Comparison of ENCODE assay signal across 1 fruit fly cellular context in the genomic region with DNA sequence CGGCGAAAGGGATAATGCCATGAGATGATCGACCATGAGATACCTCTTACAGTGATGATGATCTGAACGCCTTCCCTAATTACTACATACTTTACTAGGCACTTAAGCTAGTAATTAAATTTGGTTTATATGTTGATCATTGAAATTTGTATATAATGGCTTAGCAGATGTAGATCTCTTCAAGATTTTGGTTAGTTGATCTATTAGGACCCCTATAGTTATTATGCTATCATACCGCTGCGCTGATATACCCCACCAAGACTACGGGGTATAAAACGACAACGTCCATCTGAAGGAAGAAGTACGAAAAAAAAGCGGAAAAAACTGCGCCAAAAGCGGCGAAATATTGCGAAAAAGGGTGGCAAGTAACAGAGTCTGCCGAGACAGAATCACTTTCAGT.
TF ChIP-seq lines count a peak whose summit lies in the region.

No protein-coding gene starts in this region.

TF ChIP-seq in whole organism, embryonic, 481 proteins besides CTCF, POLR2A, EP300 and RAD21 (continued from another document and continues in another):
- TF ChIP-seq CG1603 (tag; optimal IDR thresholded peaks at IDR 0.05; lab: Kevin White, UChicago) (peak; percentile 58), CG6791 (GFP tag; IDR thresholded peaks at IDR 0.05; lab: Robert Waterston, UW; ENCODE audit: partially characterized antibody) (no peak), CG7357 (GFP tag; IDR thresholded peaks at IDR 0.05; lab: Robert Waterston, UW) (no peak), CG9797 (GFP tag; optimal IDR thresholded peaks at IDR 0.05; lab: Kevin White, UChicago) (no peak), unpg (GFP tag; optimal IDR thresholded peaks at IDR 0.05; lab: Kevin White, UChicago) (peak; percentile 5), CG8765 (GFP tag; IDR thresholded peaks at IDR 0.05; lab: Robert Waterston, UW) (no peak), bigmax (GFP tag; optimal IDR thresholded peaks at IDR 0.05; lab: Kevin White, UChicago) (no peak), crc (GFP tag; optimal IDR thresholded peaks at IDR 0.05; lab: Kevin White, UChicago) (no peak), Oli (tag; optimal IDR thresholded peaks at IDR 0.05; lab: Kevin White, UChicago) (no peak), CG14667 (GFP tag; IDR thresholded peaks at IDR 0.05; lab: Robert Waterston, UW) (no peak), fd3F (GFP tag; optimal IDR thresholded peaks at IDR 0.05; lab: Kevin White, UChicago) (no peak), Stat92E (GFP tag; optimal IDR thresholded peaks at IDR 0.05; lab: Kevin White, UChicago) (no peak), CG2202 (tag; optimal IDR thresholded peaks at IDR 0.05; lab: Kevin White, UChicago) (no peak), CG12071 (GFP tag; optimal IDR thresholded peaks at IDR 0.05; lab: Kevin White, UChicago) (no peak), B-H2 (GFP tag; optimal IDR thresholded peaks at IDR 0.05; lab: Kevin White, UChicago) (no peak), CG9437 (GFP tag; optimal IDR thresholded peaks at IDR 0.05; lab: Kevin White, UChicago) (no peak), CG13424 (tag; optimal IDR thresholded peaks at IDR 0.05; lab: Kevin White, UChicago) (no peak), Asciz (GFP tag; optimal IDR thresholded peaks at IDR 0.05; lab: Kevin White, UChicago) (no peak), Sin3A (optimal IDR thresholded peaks at IDR 0.05; lab: Kevin White, UChicago) (no peak), bbx (GFP tag; IDR thresholded peaks at IDR 0.05; lab: Robert Waterston, UW; ENCODE audit: partially characterized antibody) (no peak), Mrtf (GFP tag; IDR thresholded peaks at IDR 0.05; lab: Robert Waterston, UW) (no peak), Neu2 (GFP tag; optimal IDR thresholded peaks at IDR 0.05; lab: Kevin White, UChicago; ENCODE audit: borderline replicate concordance) (no peak), ab (GFP tag; optimal IDR thresholded peaks at IDR 0.05; lab: Kevin White, UChicago) (no peak), ERR (GFP tag; optimal IDR thresholded peaks at IDR 0.05; lab: Kevin White, UChicago) (no peak), CG9727 (GFP tag; optimal IDR thresholded peaks at IDR 0.05; lab: Kevin White, UChicago) (peak; percentile 67), BtbVII (GFP tag; optimal IDR thresholded peaks at IDR 0.05; lab: Kevin White, UChicago) (no peak), zf30C (GFP tag; optimal IDR thresholded peaks at IDR 0.05; lab: Kevin White, UChicago) (no peak), Sox102F (GFP tag; optimal IDR thresholded peaks at IDR 0.05; lab: Kevin White, UChicago) (no peak), CG33213 (GFP tag; optimal IDR thresholded peaks at IDR 0.05; lab: Kevin White, UChicago) (no peak), gem (tag; optimal IDR thresholded peaks at IDR 0.05; lab: Kevin White, UChicago) (peak; percentile 57), hth (optimal IDR thresholded peaks at IDR 0.05; lab: Kevin White, UChicago) (no peak), MESR4 (GFP tag; optimal IDR thresholded peaks at IDR 0.05; lab: Kevin White, UChicago) (no peak), amos (GFP tag; IDR thresholded peaks at IDR 0.05; lab: Robert Waterston, UW; ENCODE audit: partially characterized antibody) (no peak), CG12236 (GFP tag; optimal IDR thresholded peaks at IDR 0.05; lab: Kevin White, UChicago) (no peak), CG14710 (tag; optimal IDR thresholded peaks at IDR 0.05; lab: Kevin White, UChicago) (peak; percentile 55), CG8290 (GFP tag; optimal IDR thresholded peaks at IDR 0.05; lab: Kevin White, UChicago) (no peak), CG8290 (tag; optimal IDR thresholded peaks at IDR 0.05; lab: Kevin White, UChicago) (no peak), exex (tag; optimal IDR thresholded peaks at IDR 0.05; lab: Kevin White, UChicago) (no peak), sens-2 (GFP tag; IDR thresholded peaks at IDR 0.05; lab: Robert Waterston, UW) (no peak), CG11456 (GFP tag; IDR thresholded peaks at IDR 0.05; lab: Robert Waterston, UW) (no peak), CG4328 (GFP tag; optimal IDR thresholded peaks at IDR 0.05; lab: Kevin White, UChicago) (no peak), sens (GFP tag; lab: Kevin White, UChicago) (peak; percentile 86), chm (GFP tag; IDR thresholded peaks at IDR 0.05; lab: Robert Waterston, UW) (no peak), CG8089 (GFP tag; optimal IDR thresholded peaks at IDR 0.05; lab: Kevin White, UChicago) (no peak), trh (GFP tag; optimal IDR thresholded peaks at IDR 0.05; lab: Kevin White, UChicago) (no peak), Dbx (GFP tag; IDR thresholded peaks at IDR 0.05; lab: Robert Waterston, UW) (no peak), Scr (GFP tag; IDR thresholded peaks at IDR 0.05; lab: Robert Waterston, UW; ENCODE audit: partially characterized antibody) (no peak), Doc2 (GFP tag; IDR thresholded peaks at IDR 0.05; lab: Robert Waterston, UW) (no peak), dm (GFP tag; optimal IDR thresholded peaks at IDR 0.05; lab: Kevin White, UChicago) (no peak), maf-S (GFP tag; optimal IDR thresholded peaks at IDR 0.05; lab: Kevin White, UChicago) (no peak), sna (GFP tag; IDR thresholded peaks at IDR 0.05; lab: Robert Waterston, UW; ENCODE audit: partially characterized antibody) (no peak), grn (GFP tag; optimal IDR thresholded peaks at IDR 0.05; lab: Kevin White, UChicago) (no peak), hkb (optimal IDR thresholded peaks at IDR 0.05; lab: Kevin White, UChicago) (no peak), hkb (GFP tag; IDR thresholded peaks at IDR 0.05; lab: Robert Waterston, UW) (no peak), HLHmδ (GFP tag; optimal IDR thresholded peaks at IDR 0.05; lab: Kevin White, UChicago) (no peak), CG15514 (GFP tag; optimal IDR thresholded peaks at IDR 0.05; lab: Kevin White, UChicago) (no peak), CG30020 (tag; optimal IDR thresholded peaks at IDR 0.05; lab: Kevin White, UChicago) (no peak), CG18011 (GFP tag; optimal IDR thresholded peaks at IDR 0.05; lab: Kevin White, UChicago) (no peak), Sry-β (GFP tag; optimal IDR thresholded peaks at IDR 0.05; lab: Kevin White, UChicago) (no peak), gsb (GFP tag; IDR thresholded peaks at IDR 0.05; lab: Robert Waterston, UW) (no peak), Deaf1 (tag; optimal IDR thresholded peaks at IDR 0.05; lab: Kevin White, UChicago) (no peak), Bgb (GFP tag; IDR thresholded peaks at IDR 0.05; lab: Robert Waterston, UW; ENCODE audit: partially characterized antibody) (no peak), HLH54F (GFP tag; optimal IDR thresholded peaks at IDR 0.05; lab: Kevin White, UChicago) (no peak), E2f2 (GFP tag; IDR thresholded peaks at IDR 0.05; lab: Robert Waterston, UW) (no peak), CG3407 (GFP tag; optimal IDR thresholded peaks at IDR 0.05; lab: Kevin White, UChicago) (no peak), ato (GFP tag; IDR thresholded peaks at IDR 0.05; lab: Robert Waterston, UW; ENCODE audit: partially characterized antibody) (no peak), CG6272 (GFP tag; IDR thresholded peaks at IDR 0.05; lab: Robert Waterston, UW) (no peak), insv (GFP tag; optimal IDR thresholded peaks at IDR 0.05; lab: Kevin White, UChicago) (no peak), CG10267 (tag; optimal IDR thresholded peaks at IDR 0.05; lab: Kevin White, UChicago) (peak; percentile 48), CG4282 (GFP tag; optimal IDR thresholded peaks at IDR 0.05; lab: Kevin White, UChicago) (no peak), CG32767 (GFP tag; IDR thresholded peaks at IDR 0.05; lab: Robert Waterston, UW) (no peak), CG12219 (GFP tag; optimal IDR thresholded peaks at IDR 0.05; lab: Kevin White, UChicago) (no peak), Dll (GFP tag; IDR thresholded peaks at IDR 0.05; lab: Robert Waterston, UW; ENCODE audit: partially characterized antibody) (no peak), CG3065 (GFP tag; optimal IDR thresholded peaks at IDR 0.05; lab: Kevin White, UChicago) (no peak), sob (GFP tag; IDR thresholded peaks at IDR 0.05; lab: Robert Waterston, UW) (no peak), bsh (GFP tag; optimal IDR thresholded peaks at IDR 0.05; lab: Kevin White, UChicago) (peak in 1 of 2 experiments; percentile 14), CG7271 (tag; optimal IDR thresholded peaks at IDR 0.05; lab: Kevin White, UChicago) (no peak), CG14014 (GFP tag; IDR thresholded peaks at IDR 0.05; lab: Robert Waterston, UW) (no peak), Eip74EF (GFP tag; optimal IDR thresholded peaks at IDR 0.05; lab: Kevin White, UChicago) (no peak), chn (GFP tag; optimal IDR thresholded peaks at IDR 0.05; lab: Kevin White, UChicago) (no peak), CG10274 (GFP tag; optimal IDR thresholded peaks at IDR 0.05; lab: Kevin White, UChicago) (no peak), Vsx1 (GFP tag; optimal IDR thresholded peaks at IDR 0.05; lab: Kevin White, UChicago) (no peak), Ets97D (GFP tag; optimal IDR thresholded peaks at IDR 0.05; lab: Kevin White, UChicago) (no peak), CG12155 (GFP tag; optimal IDR thresholded peaks at IDR 0.05; lab: Kevin White, UChicago) (no peak), dmrt99B (tag; optimal IDR thresholded peaks at IDR 0.05; lab: Kevin White, UChicago) (peak; percentile 39), sd (tag; optimal IDR thresholded peaks at IDR 0.05; lab: Kevin White, UChicago) (no peak), zfh2 (GFP tag; optimal IDR thresholded peaks at IDR 0.05; lab: Kevin White, UChicago) (no peak), CG15601 (tag; optimal IDR thresholded peaks at IDR 0.05; lab: Kevin White, UChicago) (no peak), CG31224 (GFP tag; IDR thresholded peaks at IDR 0.05; lab: Robert Waterston, UW) (no peak), Camta (GFP tag; optimal IDR thresholded peaks at IDR 0.05; lab: Kevin White, UChicago) (no peak), crp (GFP tag; optimal IDR thresholded peaks at IDR 0.05; lab: Kevin White, UChicago) (no peak), CG15073 (GFP tag; optimal IDR thresholded peaks at IDR 0.05; lab: Kevin White, UChicago) (no peak), CG12659 (GFP tag; optimal IDR thresholded peaks at IDR 0.05; lab: Kevin White, UChicago) (no peak), ro (GFP tag; IDR thresholded peaks at IDR 0.05; lab: Robert Waterston, UW) (no peak), az2 (GFP tag; optimal IDR thresholded peaks at IDR 0.05; lab: Kevin White, UChicago) (no peak), Drgx (GFP tag; IDR thresholded peaks at IDR 0.05; lab: Robert Waterston, UW) (no peak), mirr (GFP tag; optimal IDR thresholded peaks at IDR 0.05; lab: Kevin White, UChicago) (no peak), CG10462 (GFP tag; optimal IDR thresholded peaks at IDR 0.05; lab: Kevin White, UChicago) (no peak), gt (GFP tag; IDR thresholded peaks at IDR 0.05; lab: Robert Waterston, UW) (no peak), salm (tag; optimal IDR thresholded peaks at IDR 0.05; lab: Kevin White, UChicago) (no peak), CG9876 (GFP tag; optimal IDR thresholded peaks at IDR 0.05; lab: Kevin White, UChicago) (no peak), bab2 (GFP tag; optimal IDR thresholded peaks at IDR 0.05; lab: Kevin White, UChicago) (no peak), Hr78 (GFP tag; optimal IDR thresholded peaks at IDR 0.05; lab: Kevin White, UChicago) (no peak), Adf1 (GFP tag; IDR thresholded peaks at IDR 0.05; lab: Robert Waterston, UW) (no peak), Hmx (GFP tag; optimal IDR thresholded peaks at IDR 0.05; lab: Kevin White, UChicago) (no peak), Antp (GFP tag; optimal IDR thresholded peaks at IDR 0.05; lab: Kevin White, UChicago) (no peak), vnd (GFP tag; IDR thresholded peaks at IDR 0.05; lab: Robert Waterston, UW; ENCODE audit: partially characterized antibody) (no peak), CG7786 (GFP tag; optimal IDR thresholded peaks at IDR 0.05; lab: Kevin White, UChicago) (no peak), Atf6 (GFP tag; IDR thresholded peaks at IDR 0.05; lab: Robert Waterston, UW) (no peak), CG3847 (GFP tag; IDR thresholded peaks at IDR 0.05; lab: Robert Waterston, UW) (no peak), CG1233 (GFP tag; optimal IDR thresholded peaks at IDR 0.05; lab: Kevin White, UChicago) (no peak), ham (GFP tag; IDR thresholded peaks at IDR 0.05; lab: Robert Waterston, UW) (no peak), CG2120 (GFP tag; optimal IDR thresholded peaks at IDR 0.05; lab: Kevin White, UChicago) (no peak), odd (GFP tag; optimal IDR thresholded peaks at IDR 0.05; lab: Kevin White, UChicago) (no peak), CG16815 (GFP tag; optimal IDR thresholded peaks at IDR 0.05; lab: Kevin White, UChicago) (peak; percentile 20), pnt (GFP tag; optimal IDR thresholded peaks at IDR 0.05; lab: Kevin White, UChicago) (peak; percentile 9), Rx (GFP tag; IDR thresholded peaks at IDR 0.05; lab: Robert Waterston, UW) (no peak), Max (GFP tag; optimal IDR thresholded peaks at IDR 0.05; lab: Kevin White, UChicago) (no peak), CHES-1-like (GFP tag; optimal IDR thresholded peaks at IDR 0.05; lab: Kevin White, UChicago) (no peak), sima (GFP tag; optimal IDR thresholded peaks at IDR 0.05; lab: Kevin White, UChicago) (no peak), CG32532 (GFP tag; IDR thresholded peaks at IDR 0.05; lab: Robert Waterston, UW) (no peak), CG5953 (GFP tag; IDR thresholded peaks at IDR 0.05; lab: Robert Waterston, UW) (no peak), CG18476 (GFP tag; optimal IDR thresholded peaks at IDR 0.05; lab: Kevin White, UChicago) (no peak), vvl (GFP tag; IDR thresholded peaks at IDR 0.05; lab: Robert Waterston, UW) (0 out of 2 replicates have a peak, but pooled peaks have one; percentile 24), CG8924 (tag; optimal IDR thresholded peaks at IDR 0.05; lab: Kevin White, UChicago) (peak; percentile 37), CG1024 (GFP tag; IDR thresholded peaks at IDR 0.05; lab: Robert Waterston, UW) (no peak), chinmo (GFP tag; IDR thresholded peaks at IDR 0.05; lab: Robert Waterston, UW; ENCODE audit: partially characterized antibody) (no peak), gro (GFP tag; optimal IDR thresholded peaks at IDR 0.05; lab: Kevin White, UChicago) (no peak), fu2 (GFP tag; optimal IDR thresholded peaks at IDR 0.05; lab: Kevin White, UChicago) (no peak), Xrp1 (GFP tag; IDR thresholded peaks at IDR 0.05; lab: Robert Waterston, UW) (peak; percentile 60; the same call in 1 of the 2 replicates), dan (GFP tag; IDR thresholded peaks at IDR 0.05; lab: Robert Waterston, UW) (no peak), CG10565 (GFP tag; optimal IDR thresholded peaks at IDR 0.05; lab: Kevin White, UChicago) (no peak), ssp (GFP tag; IDR thresholded peaks at IDR 0.05; lab: Robert Waterston, UW) (no peak), Ada2b (GFP tag; IDR thresholded peaks at IDR 0.05; lab: Robert Waterston, UW) (no peak), p53 (GFP tag; optimal IDR thresholded peaks at IDR 0.05; lab: Kevin White, UChicago) (no peak)
